Fruit fly (Drosophila melanogaster) whole organism, larva: ENCODE data around the gene Or92a.

ENCODE experiments used
- noc ChIP-seq: fragments of 200-800 bp; sonication (Bioruptor generic); optimal IDR thresholded peaks from 3 replicates; lab custom pipeline; 2019; ENCODE audit warnings: missing biosample characterization, mild to moderate bottlenecking, missing genetic modification characterization, moderate library complexity

The Or92a gene

DNA sequence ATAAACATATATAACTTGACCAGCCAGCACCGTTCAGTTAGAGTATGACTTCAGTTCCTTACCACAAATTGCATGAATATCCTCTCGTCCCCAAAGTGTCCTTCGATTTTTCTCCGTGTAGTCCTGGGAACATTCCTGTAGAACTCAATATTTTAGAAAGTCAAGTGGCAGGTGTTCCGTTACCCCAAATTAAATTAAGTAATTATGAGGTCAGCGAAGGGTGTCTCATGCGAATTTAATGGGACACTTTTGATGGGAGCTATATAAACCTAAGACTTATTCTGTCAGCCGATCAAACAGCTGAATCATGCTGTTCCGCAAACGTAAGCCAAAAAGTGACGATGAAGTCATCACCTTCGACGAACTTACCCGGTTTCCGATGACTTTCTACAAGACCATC, at the start of gene Or92a:
Or92a (plus strand) TSS at position 301 of the 400 bp plus-strand sequence.
- no peak for TF ChIP-seq noc (tag; lab: Kevin White, UChicago)

DNA sequence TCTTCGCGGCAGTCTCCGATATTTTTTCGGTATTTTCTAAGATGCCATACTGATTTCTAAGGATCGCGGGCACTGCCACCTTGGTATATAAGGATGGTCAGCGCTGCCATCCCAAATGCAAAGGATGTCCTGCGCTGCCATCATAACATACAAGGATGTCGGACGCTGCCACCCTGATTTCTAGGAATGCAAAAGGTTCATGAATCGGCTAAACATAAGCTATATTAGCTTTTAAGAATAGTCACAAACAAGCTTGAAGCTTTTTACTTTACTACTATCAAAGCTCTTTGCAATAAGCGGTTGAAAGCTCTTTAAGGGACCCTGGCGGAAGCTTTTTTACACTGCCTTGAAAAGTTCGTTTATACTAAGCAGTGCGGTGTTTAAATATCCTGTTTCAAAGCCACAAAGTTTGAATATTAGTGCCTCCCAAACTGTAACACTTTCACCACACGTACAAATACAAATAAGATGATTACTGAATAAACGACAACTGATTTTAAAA, 40.3 kb upstream of the Or92a start:
- no peak for TF ChIP-seq noc (tag; lab: Kevin White, UChicago)

DNA sequence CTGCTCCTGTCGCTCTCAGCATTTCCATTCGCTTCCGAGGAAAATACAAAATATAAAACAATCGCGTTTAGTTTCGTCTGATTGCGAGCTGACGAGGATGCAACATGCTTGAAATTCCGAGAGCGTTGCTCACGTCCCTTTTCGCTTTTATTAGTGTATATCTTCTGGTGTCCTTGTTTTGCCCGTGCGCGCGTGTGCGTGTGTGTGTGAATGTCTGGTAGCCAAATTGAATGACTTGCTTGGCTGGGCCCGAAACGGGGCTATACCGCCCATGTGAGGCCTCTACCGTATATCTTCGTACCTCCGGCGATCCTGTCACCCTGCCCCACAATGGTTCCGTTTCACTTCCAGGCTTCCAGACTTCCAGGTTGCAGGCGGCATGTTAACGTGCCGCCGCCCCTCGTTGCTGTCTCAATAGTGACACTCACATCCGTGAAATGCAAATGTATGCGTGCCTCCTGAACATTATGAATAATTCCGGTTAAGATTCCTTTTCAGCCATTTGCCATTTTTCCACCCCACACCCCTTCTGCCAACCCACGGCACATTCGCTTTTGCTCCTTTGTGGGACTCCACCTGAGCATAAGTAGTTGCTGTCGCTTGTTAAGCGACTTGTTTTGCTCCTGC, 31.7 kb upstream of the Or92a start:
- no peak for TF ChIP-seq noc (tag; lab: Kevin White, UChicago)

DNA sequence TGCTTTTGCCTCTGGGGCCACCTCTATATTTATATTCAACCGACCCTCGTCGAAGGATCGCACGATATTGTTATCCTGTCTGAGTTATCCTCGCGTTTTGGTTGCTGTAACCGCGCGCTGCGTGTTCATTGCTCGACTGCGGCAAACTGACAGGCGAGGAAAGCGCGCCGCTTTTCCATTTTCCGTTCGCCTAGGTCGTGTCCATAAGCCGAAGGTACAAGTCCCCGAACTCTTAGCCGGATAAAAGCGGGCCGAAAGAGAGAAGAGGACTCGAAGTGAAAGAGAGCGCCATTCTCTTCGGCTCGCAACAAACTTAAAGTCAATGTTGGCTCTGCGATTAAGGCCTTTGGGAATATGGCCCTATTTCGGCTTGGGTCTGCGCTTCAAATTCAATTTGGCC, 20.1 kb upstream of the Or92a start, which contains the start of gene Gfrl:
Gfrl (minus strand) TSS at position 148 of the 400 bp plus-strand sequence.
- TF ChIP-seq noc (tag; lab: Kevin White, UChicago) = no peak

DNA sequence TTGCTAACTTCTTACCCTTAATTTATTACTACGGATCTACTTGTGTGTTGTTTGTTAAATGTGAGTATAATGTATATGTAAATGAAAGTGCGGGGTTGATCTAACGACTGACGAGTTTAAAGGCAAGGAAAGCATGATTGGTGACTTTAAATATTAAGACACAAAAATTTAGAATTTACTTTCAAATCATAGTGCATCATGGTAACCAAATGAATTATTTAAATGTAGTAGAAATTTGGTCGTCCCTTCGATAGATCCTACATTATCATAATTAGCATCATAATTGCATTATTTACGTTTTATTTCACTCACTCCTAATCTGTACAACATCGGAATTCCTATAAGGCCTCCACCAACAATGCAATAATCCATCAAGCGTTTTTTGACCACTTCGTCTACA, 3.3 kb upstream of the Or92a start, which contains the start of gene Dic2:
Dic2 (minus strand) TSS at position 101 of the 400 bp plus-strand sequence.
- TF ChIP-seq noc (tag; lab: Kevin White, UChicago) = no peak

DNA sequence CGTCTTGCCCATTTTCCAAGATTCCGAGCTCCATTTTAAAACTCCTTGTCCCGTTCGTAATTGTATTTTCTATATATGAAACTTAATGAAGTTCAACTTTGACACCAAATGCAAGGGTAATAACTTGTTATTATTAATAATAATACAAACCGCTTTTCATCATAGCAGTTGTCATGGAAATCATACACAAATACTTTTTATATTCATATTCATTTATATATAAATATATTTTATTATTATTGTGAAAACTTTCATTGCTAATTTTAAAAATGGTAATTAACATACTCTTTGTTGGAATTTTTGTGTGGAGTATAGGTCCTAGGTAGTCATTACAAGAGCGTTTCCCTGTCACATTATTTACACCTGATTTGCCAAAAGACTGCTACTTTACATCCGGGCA, 2.7 kb upstream of the Or92a start, which contains the start of gene CG46441:
CG46441 (minus strand) TSS at position 101 of the 400 bp plus-strand sequence.
- no peak for TF ChIP-seq noc (tag; lab: Kevin White, UChicago)

DNA sequence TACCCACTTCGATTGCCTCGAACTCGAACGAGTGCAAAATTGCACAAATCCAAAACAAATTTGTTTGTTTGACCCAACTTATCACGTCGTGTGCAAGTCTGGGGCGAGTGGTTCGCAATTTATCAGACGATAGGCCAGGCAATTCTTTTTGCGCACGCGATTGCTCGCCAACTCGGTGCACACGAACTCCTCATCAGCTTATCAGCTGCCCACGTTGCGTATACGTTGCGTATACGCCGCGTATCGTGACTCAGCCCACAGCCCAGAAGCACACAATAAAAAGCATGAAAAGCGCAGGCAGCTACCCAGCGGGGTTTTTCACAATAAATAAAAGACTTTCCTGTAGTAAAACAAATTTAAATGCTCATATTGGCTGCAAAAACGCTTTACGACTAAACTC, 942 bp upstream of the Or92a start, which contains the start of gene MtnB:
MtnB (minus strand) TSS at position 101 of the 400 bp plus-strand sequence.
- no peak for TF ChIP-seq noc (tag; lab: Kevin White, UChicago)

DNA sequence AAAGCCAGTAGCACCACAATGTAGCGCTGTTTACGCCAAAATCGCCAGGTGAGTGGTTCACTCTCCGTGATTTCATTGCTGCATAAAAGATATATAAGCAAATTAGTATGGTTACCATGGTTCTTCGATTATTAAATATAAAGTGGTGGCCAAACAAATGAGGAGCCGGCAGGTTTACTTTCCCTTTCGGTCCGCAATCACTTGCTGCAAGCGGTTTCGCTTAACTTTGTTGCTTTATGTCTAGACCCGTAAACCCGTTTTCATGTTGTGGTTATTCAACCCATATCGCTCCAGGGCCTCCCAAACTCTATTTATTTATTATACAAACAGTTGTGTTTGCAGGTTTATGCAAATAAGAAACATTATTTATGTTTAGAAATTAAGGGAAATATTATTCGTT, 4.8 kb downstream of the Or92a start:
- no peak for TF ChIP-seq noc (tag; lab: Kevin White, UChicago)

DNA sequence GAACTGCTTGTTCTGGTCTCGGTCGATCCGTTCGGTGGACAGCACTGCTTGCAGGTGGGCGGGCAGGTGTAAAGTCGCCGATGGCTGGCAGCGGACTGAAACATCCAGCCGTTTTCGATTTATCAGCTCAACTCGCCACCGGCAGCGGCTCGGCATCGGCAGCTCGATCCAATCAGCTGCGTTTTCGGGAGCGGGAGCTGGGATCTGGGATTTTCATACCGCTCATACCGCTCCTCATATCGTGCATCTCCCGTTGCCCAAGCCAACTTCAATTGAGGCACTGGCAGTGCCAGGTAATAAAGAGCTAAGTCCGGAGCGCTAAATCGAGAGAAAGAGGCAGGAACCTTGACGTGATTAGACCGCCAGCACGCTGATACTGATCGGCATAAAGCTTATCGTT, 7.8 kb downstream of the Or92a start, which contains the start of gene MFS9:
MFS9 (minus strand) TSS at position 101 of the 400 bp plus-strand sequence.
- no peak for TF ChIP-seq noc (tag; lab: Kevin White, UChicago)

DNA sequence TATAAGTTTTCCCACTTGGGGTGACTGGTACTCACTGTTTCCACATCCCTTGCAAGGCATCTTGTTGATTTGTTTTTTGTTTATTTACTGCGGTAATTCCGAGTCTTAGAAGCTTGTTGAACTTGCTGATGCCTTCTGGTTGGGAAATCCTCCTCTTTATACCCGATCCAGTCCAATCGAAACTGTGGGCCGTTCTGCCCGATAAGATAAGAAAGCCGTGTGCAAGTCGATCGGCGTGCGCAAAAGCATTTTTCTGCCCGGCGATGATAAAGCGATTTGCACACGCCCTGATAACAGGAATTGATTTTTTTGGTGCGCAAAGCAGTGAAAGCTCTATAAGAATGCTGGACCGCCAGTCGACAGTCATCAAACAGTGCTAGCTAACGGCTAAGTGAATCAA, 30.0 kb downstream of the Or92a start, which contains the start of the genes MtnE and MtnD:
MtnE (minus strand) TSS at position 130 of the 400 bp plus-strand sequence.
MtnD (plus strand) TSS at position 388 of the 400 bp plus-strand sequence.
- no peak for TF ChIP-seq noc (tag; lab: Kevin White, UChicago)

DNA sequence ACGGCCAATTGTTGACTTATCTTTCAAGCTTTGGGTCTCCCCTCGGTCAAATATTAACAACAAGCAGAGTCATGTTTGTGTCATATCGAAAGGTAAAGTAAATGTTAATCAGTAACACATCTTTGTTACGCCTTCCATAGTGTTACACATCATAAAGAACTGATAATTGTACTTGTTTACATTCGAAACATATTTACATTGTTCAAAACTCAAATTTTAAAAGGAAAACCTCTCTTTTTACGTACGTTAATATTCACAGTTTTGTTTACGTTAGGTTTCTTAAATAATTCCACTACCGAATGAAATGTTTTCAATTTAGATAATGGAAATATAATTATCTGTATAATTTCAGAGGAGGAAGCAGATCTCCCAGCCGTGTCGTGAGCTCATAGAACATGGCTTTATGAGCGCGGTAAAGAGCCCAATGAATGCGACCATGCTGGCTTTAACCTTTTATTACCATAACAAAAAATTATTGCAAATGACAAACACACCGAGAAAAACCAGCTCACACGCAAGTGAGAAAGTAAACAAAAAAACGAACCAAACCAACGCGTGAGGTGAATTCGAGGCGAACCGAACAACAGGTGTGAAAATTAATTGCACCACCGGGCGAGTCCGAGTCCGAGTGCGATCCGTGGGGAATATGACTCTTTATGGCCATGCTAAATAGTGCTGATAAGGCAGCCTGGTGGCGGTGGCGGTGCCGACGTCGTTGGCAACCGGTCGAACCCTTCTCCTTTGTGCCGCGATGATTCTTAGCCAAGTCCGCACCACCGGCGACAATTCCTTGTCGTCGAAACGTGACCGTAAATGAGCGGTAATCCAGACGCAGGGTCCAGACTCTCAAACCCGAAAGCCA, 37.9 kb downstream of the Or92a start:
- no peak for TF ChIP-seq noc (tag; lab: Kevin White, UChicago)

DNA sequence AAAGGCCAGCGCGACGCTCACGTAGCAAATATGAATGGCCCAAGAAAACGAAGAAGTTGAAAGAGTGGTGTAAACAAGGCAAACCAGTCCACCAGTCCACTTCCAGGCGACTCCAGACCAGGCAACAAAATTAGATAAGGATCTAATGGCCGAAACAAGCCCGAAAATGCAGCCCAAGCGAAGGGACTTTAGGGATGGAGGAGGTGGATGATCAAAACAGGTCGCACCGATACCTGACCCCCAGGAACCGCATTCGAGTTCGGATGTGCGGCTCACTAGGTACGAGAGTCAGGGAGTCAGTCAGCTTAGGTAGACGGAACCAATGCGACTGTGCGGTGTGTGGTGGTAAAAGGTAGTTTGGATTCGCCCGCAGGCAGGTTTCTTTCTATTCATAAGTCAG, 38.6 kb downstream of the Or92a start:
- no peak for TF ChIP-seq noc (tag; lab: Kevin White, UChicago)

DNA sequence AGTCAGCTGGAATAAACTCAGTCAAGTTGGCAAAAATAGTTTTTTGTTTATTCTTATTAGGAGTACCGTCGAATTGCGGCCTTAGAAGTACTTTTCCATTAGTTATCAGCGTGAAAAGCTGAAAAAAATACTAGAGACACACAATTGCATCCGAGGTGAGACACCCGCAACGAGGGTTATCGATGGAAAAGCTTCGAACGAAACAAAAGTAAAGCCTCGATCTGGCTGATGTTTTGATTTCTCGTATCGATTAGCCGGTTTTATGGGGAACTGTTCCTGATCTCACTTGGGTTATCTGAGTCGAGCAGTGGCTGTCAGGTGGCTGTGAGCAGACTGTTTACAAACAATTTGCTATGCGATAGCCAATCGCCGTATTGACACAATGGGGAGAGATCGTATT, 39.1 kb downstream of the Or92a start:
- TF ChIP-seq noc (tag; lab: Kevin White, UChicago) = no peak

DNA sequence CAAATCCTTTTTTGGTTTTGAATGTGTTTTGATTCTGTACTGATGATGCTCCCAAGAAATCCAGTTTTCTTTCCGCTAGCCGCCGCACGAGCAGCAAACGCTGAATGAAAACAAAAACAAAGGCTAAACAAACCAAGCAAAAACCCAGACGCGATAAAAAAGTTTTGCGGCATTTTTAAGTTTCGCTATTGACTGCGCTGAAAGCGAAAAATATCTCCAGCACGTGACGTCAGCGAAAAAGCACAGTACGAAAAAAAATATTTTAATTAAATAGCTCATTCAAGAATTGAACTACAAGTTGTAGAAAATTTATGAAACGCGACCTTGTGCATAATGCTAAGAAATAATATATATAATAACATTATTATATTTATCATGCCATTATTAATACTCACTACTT, 40.4 kb downstream of the Or92a start:
- no peak for TF ChIP-seq noc (tag; lab: Kevin White, UChicago)

DNA sequence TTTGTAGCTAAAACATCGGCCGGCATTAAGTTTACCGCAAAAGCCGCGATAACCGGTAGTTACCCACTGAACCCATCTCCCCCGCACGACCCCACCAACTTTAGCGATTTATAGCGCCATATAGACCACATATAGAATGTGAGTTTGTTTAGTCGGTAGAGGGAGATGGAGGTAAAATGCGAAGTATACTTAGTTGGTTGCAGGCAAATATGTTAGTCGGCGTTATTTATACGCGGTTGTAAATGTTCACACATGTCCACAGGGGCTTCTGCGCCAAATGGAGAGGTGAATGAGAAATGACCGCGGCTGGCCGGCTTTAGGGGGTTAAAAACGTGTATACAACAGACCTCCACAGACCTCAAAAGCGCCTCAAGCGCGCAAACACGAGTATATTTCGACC, 41.1 kb downstream of the Or92a start:
- peak; percentile 10 for TF ChIP-seq noc (tag; lab: Kevin White, UChicago)
